Worm (Caenorhabditis elegans): ENCODE measurements around the gene col-133.

DNA sequence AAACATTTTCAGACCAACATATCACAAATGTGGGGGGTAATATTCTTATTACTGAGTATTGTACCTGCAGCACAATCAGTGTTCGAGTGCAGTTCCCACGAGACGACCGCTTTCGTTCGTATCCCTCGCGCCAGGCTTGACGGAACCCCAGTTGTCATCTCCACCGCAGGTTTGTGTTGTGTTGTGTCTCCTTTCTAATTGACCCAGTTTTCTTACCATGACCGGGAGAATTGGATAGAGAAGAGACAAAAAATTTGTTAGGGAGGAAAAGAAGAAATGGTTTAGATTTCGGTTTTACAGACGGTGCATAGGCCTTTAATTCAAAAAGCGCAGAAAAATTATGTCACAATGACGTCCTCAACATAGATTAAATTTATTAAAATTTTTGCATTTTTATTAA, 7.9 kb downstream of the col-133 start, which contains the start of gene noah-2:
- TF ChIP-seq ama-1 (optimal IDR thresholded peaks at IDR 0.05) (no peak), aly-2 (tag; optimal IDR thresholded peaks at IDR 0.05) (no peak), Y55F3AM.14 (GFP tag; optimal IDR thresholded peaks at IDR 0.05) (no peak), elt-3 (tag; optimal IDR thresholded peaks at IDR 0.05) (no peak), ztf-11 (tag; optimal IDR thresholded peaks at IDR 0.05) (no peak), lin-39 (tag; optimal IDR thresholded peaks at IDR 0.05) (no peak), zag-1 (tag; optimal IDR thresholded peaks at IDR 0.05) (no peak), lsy-2 (tag; optimal IDR thresholded peaks at IDR 0.05) (no peak), skn-1 (tag; optimal IDR thresholded peaks at IDR 0.05) (no peak), F13H6.1 (tag; optimal IDR thresholded peaks at IDR 0.05) (no peak), nhr-25 (tag; optimal IDR thresholded peaks at IDR 0.05) (no peak)

All from whole organism, L2 larva.